Fruit fly (Drosophila melanogaster) Kc167 (cell line): Measurements from ENCODE around the gene eIF2A.

Source experiments
- Myc ChIP-seq: fragments of >200 bp; optimal IDR thresholded peaks from 2 replicates; lab custom pipeline; 2017; ENCODE audit warnings: missing external identifiers
- Sin3A ChIP-seq: fragments of >200 bp; optimal IDR thresholded peaks from 2 replicates; lab custom pipeline; 2018; ENCODE audit warnings: missing external identifiers
- insv ChIP-seq: fragments of >200 bp; optimal IDR thresholded peaks from 3 replicates; lab custom pipeline; 2018; ENCODE audit warnings: missing external identifiers

dm6 chr3L:21848320-21848719 lies 23.8 kb downstream of the eIF2A start:
- TF ChIP-seq insv (lab: Kevin White, UChicago) (no peak), Myc (no peak), Sin3A (lab: Kevin White, UChicago) (no peak)
